Fruit fly (Drosophila melanogaster) whole organism, larva: ENCODE data around the gene CG11368.

Source experiments
- noc ChIP-seq: fragments of 200-800 bp; sonication (Bioruptor generic); optimal IDR thresholded peaks from 3 replicates; lab custom pipeline; 2019; ENCODE audit warnings: missing biosample characterization, mild to moderate bottlenecking, missing genetic modification characterization, moderate library complexity

The CG11368 gene

DNA sequence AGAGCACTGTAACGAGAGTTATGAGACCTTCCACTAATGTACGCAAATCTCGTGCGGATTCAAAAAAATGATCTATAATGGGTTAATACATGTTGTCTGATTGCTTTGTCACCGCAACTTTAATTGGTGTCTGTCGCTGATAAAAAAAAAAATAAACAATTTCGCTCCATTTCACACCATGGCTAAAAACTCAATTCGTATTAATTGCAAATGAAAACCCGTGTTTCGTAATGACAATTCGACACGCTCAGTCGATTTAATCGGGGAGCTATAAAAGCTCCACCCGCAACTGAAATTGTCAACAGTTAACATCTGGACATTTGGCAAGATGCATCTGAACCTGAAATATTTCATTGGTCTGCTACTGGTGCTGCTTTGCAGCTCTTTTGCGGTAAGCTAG, at the start of gene CG11368:
CG11368 (plus strand) TSS at position 301 of the 400 bp plus-strand sequence.
- TF ChIP-seq noc (tag; lab: Kevin White, UChicago): no peak

- TF ChIP-seq noc (tag; lab: Kevin White, UChicago): no peak
Observed at dm6 chrX:7403074-7403473, 48.9 kb upstream of the CG11368 start, which contains the start of gene CG15035. Gene CG15035, minus strand, starts transcription at chrX:7403174.

- TF ChIP-seq noc (tag; lab: Kevin White, UChicago): no peak
Observed at dm6 chrX:7405697-7406096, 46.3 kb upstream of the CG11368 start, which contains the start of gene CG1677. Gene CG1677, minus strand, starts transcription at chrX:7405797.

- no peak for TF ChIP-seq noc (tag; lab: Kevin White, UChicago)
Observed at dm6 chrX:7406908-7407307, 45.1 kb upstream of the CG11368 start, which contains the start of gene CG32727. Gene CG32727, plus strand, starts transcription at chrX:7407208.

DNA sequence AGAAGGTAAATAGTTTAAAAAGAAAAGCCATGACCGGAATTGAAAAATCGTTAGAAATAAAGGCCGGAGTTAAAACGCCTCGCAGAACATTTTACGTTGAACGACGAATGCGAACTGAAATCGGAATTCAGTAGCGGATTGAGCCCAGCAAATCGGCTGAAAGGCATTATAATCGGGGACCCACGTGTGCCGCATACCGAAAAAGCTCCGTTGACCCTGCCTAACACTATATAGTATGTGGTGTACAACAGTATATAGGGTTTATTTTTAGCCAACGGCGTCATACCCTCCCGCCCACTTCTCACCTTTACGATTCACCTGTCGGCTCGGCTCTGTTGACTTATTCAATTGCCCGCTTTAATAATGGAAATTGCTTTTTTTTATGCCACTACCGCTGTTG, 40.2 kb upstream of the CG11368 start, which contains the start of gene CG42246:
CG42246 (minus strand) TSS at position 101 of the 400 bp plus-strand sequence.
- TF ChIP-seq noc (tag; lab: Kevin White, UChicago): no peak

DNA sequence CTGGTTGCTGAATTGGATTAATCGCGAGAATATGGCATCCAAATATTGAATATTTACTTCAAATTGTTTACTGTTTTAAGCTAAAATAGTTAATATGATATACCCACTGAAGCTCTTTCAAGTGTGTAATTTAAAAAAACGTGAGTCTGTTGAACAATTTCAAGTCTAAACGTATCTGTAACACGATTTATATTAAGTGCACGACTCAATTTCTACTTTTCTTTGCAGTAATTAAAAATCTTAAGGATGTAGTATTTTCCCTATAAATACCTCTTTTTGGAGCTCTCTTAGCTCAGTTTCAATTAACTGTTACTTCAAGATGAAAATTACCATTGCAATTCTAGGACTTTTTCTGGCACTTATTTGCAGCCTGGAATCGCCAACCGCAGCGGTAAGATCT, 39.6 kb upstream of the CG11368 start, which contains the start of gene CG42704:
CG42704 (plus strand) TSS at position 301 of the 400 bp plus-strand sequence.
- no peak for TF ChIP-seq noc (tag; lab: Kevin White, UChicago)

DNA sequence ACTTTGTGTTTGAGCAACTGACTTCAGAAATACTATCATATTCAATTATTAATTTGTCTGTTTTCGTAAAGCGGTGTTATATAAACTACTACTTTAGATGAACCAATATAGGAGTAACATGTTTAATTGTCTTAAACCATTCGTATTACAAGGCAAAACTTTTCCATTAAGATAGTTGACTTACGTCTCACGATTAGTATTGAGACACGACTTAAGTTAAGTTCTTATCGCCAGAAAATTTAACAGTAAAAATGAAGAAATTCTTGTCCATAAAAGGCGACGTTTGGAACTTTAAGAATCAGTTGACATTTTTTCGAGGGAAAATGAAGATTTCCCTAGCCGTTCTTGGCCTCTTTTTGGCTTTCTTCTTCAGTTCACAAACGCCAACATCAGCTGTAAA, 38.4 kb upstream of the CG11368 start, which contains the start of gene CG42705:
CG42705 (plus strand) TSS at position 301 of the 400 bp plus-strand sequence.
- TF ChIP-seq noc (tag; lab: Kevin White, UChicago): no peak

DNA sequence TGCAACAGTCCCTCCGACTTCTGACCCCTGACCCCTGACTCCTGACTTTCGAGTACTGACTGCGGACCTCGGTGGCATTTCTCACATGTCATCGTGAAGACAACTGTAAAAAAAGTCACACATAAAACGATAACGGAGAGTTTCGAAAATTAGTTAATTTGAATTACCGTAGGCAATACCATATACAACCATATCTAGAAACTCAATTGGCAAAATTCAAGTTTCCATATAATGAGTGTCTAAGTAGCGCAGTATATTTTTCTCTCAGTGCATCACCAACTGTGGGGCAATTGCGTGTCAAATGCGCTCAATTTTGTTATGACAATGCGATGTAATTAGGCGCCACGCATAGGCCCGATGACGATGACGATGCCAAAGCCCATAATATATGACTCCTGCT, 37.0 kb upstream of the CG11368 start:
- TF ChIP-seq noc (tag; lab: Kevin White, UChicago): no peak

dm6 chrX:7416953-7417352, 35.1 kb upstream of the CG11368 start, which contains the start of gene CG34337:
Gene CG34337, plus strand, starts transcription at chrX:7417253.
- no peak for TF ChIP-seq noc (tag; lab: Kevin White, UChicago)

DNA sequence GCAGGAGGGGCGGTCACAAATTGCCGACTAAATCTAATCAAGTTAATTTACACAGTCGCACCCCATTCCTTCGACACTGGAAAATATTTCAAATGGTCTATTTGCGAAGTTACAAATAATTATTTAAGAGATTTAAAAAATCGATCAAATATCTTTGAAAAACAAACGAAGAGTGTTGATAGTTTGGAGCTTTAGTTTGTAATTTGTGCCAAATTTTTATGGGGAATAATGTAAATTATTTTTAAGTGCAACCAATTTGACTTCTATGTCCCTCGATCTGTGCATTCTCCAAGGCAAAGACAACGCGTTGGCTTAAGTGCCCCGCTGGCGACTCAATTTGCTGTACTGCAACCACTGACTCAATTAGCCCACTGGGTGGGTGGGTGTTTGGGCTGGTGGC, 34.1 kb upstream of the CG11368 start:
- TF ChIP-seq noc (tag; lab: Kevin White, UChicago): no peak

DNA sequence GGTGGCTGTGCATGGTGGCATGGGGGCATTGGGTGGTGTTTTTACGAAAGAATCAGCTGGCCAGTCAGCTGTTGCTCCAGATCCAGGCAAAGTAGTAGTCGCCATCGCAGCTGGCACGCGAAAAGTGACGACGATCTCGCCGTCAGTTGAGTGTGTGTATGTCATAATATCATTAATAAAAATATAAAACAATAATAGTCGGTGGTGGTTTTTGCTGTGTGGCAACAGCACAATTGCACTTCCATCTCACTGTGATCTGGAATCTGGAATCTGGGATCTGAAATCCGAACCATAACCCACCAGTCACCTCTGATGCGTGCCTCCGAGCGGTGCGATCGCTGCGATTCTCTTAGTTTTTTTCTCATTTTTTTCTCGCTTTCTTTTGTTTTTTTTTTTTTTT, 33.7 kb upstream of the CG11368 start, which contains the start of gene rumpel:
rumpel (plus strand) TSS at position 301 of the 400 bp plus-strand sequence.
- no peak for TF ChIP-seq noc (tag; lab: Kevin White, UChicago)

dm6 chrX:7422577-7422976, 29.4 kb upstream of the CG11368 start:
- no peak for TF ChIP-seq noc (tag; lab: Kevin White, UChicago)

dm6 chrX:7424742-7425141, 27.3 kb upstream of the CG11368 start, which contains the start of gene CG15036:
Gene CG15036, minus strand, starts transcription at chrX:7424842.
- no peak for TF ChIP-seq noc (tag; lab: Kevin White, UChicago)

DNA sequence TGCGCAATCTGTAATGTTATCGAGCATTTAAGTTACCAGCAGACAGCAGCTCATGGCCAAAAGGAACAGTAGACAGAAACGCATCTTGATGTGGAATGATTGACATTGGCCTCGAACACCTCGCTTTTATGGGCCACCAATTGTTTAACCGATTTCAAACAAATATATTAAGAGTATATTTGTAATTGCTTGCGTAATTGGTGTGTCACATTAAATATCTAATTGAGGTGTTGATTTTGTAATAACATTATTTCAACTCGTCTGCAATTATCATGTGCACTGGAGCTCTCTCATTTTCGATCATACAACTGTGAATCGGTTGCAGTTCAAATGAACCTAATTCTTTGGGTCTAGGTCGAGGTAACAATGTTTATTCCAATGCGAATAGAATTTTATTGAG, 26.4 kb upstream of the CG11368 start, which contains the start of gene CG32726:
CG32726 (minus strand) TSS at position 101 of the 400 bp plus-strand sequence.
- TF ChIP-seq noc (tag; lab: Kevin White, UChicago): no peak

DNA sequence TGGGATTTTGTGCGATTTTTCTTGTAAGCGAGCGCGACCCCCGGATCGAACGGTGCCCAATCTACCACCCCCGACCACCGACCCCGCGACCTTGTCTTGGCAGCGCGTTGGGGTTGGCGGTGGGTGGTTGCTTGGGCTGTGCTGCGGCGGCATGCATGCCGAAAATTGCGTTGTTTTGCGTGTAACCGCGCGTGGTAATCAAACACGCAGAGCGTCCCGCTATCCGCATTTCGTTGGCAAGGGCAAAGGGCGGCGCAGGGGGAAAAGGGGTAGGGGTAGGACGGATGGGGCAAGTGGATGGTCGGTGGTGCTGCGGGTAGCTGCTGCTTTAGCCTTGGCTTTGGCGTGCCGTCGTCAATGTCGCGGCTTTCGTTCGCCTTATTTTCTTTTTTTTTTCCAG, 19.6 kb upstream of the CG11368 start:
- no peak for TF ChIP-seq noc (tag; lab: Kevin White, UChicago)

- TF ChIP-seq noc (tag; lab: Kevin White, UChicago): no peak
Observed at dm6 chrX:7445023-7445422, 7.0 kb upstream of the CG11368 start.

DNA sequence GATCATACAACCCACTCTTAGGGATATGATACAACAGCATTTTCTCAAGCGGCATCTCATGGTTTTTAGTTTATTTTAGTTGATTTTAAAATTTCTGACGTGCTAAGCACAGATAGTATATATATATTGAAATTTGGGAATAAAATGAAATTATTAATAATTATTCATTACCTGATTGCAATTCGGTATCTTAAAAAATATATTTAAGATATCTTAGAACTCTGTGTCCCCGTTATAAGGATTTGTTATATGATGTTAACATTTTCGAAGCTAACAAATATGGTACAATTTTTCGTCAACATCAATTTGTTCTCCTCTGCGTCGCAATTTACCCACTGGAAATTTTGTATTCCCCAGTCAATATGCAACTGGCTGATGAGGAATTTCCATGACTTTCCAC, 1.2 kb downstream of the CG11368 start, which contains the start of gene CG43198:
CG43198 (minus strand) TSS at position 101 of the 400 bp plus-strand sequence.
- TF ChIP-seq noc (tag; lab: Kevin White, UChicago): no peak
